Worm (Caenorhabditis elegans) whole organism, L4 larva: ENCODE results near the gene fbxa-171.
"Not testable (repeated sequence)": the region's sequence is repeated elsewhere in the genome, so short reads cannot be mapped to it uniquely, and the experiment has no call there.

Experiments used
- F10B5.3 ChIP-seq: sonication (generic microtip); optimal IDR thresholded peaks from 2 replicates; lab custom pipeline; 2016; ENCODE audit warnings: mild to moderate bottlenecking, missing genetic modification characterization, missing compliant biosample characterization
- F26F4.8 ChIP-seq: fragments of 200-800 bp; sonication (Bioruptor generic); conservative IDR thresholded peaks from 2 replicates; pipeline ENCODE4 v1.3.6; 2022; ENCODE audit warnings: missing genetic modification characterization, missing compliant biosample characterization
- F44E2.7 ChIP-seq: fragments of 200-800 bp; sonication (Bioruptor generic); IDR thresholded peaks from 2 replicates; pipeline ENCODE4 v2.1.2; 2022; ENCODE audit warnings: missing genetic modification characterization, missing compliant biosample characterization
- T20F7.1 ChIP-seq: fragments of 200-800 bp; sonication (Bioruptor generic); optimal IDR thresholded peaks from 2 replicates; lab custom pipeline; 2018; ENCODE audit warnings: mild to moderate bottlenecking, missing genetic modification characterization, missing compliant biosample characterization
- T26A8.4 ChIP-seq: fragments of 200-800 bp; sonication (Bioruptor generic); IDR thresholded peaks from 2 replicates; pipeline ENCODE4 v1.3.6; 2022; ENCODE audit warnings: missing genetic modification characterization, missing compliant biosample characterization
- Y48G9A.11 ChIP-seq: fragments of 200-800 bp; sonication (Bioruptor generic); IDR thresholded peaks from 2 replicates; pipeline ENCODE4 v1.3.6; 2022; ENCODE audit warnings: missing genetic modification reagents, missing genetic modification characterization, missing compliant biosample characterization
- aha-1 ChIP-seq: fragments of 150-350 bp; peaks from one replicate; lab custom pipeline; 2014; ENCODE audit warnings: missing biosample characterization, missing genetic modification characterization
- ama-1 ChIP-seq: fragments of 150-350 bp; optimal IDR thresholded peaks from 2 replicates; lab custom pipeline; 2014; ENCODE audit warnings: inconsistent platforms, mixed read lengths
- attf-4 ChIP-seq: sonication (generic microtip); optimal IDR thresholded peaks from 3 replicates; lab custom pipeline; 2017; ENCODE audit warnings: missing biosample characterization, missing genetic modification characterization
- ceh-20 ChIP-seq: fragments of 200-800 bp; sonication (Bioruptor generic); IDR thresholded peaks from 2 replicates; pipeline ENCODE4 v1.3.6; 2022; ENCODE audit warnings: missing genetic modification reagents, missing genetic modification characterization, missing compliant biosample characterization
- ceh-28 ChIP-seq: fragments of 150-350 bp; optimal IDR thresholded peaks from 2 replicates; lab custom pipeline; 2014; ENCODE audit warnings: missing biosample characterization, missing genetic modification reagents, missing genetic modification characterization
- ceh-44 ChIP-seq: fragments of 200-800 bp; sonication (Bioruptor generic); IDR thresholded peaks from 2 replicates; pipeline ENCODE4 v1.3.6; 2022; ENCODE audit warnings: missing genetic modification reagents, missing genetic modification characterization, missing compliant biosample characterization
- ceh-82 ChIP-seq: sonication (generic microtip); optimal IDR thresholded peaks from 2 replicates; lab custom pipeline; 2017; ENCODE audit warnings: missing biosample characterization, missing genetic modification characterization
- daf-12 ChIP-seq: fragments of 150-350 bp; optimal IDR thresholded peaks from 2 replicates; lab custom pipeline; 2014; ENCODE audit warnings: missing biosample characterization, missing genetic modification reagents, missing genetic modification characterization
- daf-8 ChIP-seq: fragments of 200-800 bp; sonication (Bioruptor generic); IDR thresholded peaks from 2 replicates; pipeline ENCODE4 v1.3.6; 2022; ENCODE audit warnings: missing genetic modification characterization, missing compliant biosample characterization
- dmd-8 ChIP-seq: fragments of 200-800 bp; sonication (Bioruptor generic); IDR thresholded peaks from 2 replicates; pipeline ENCODE4 v1.3.6; 2022; ENCODE audit warnings: missing genetic modification characterization, missing compliant biosample characterization
- fos-1 ChIP-seq: fragments of 150-350 bp; optimal IDR thresholded peaks from 2 replicates; lab custom pipeline; 2014; ENCODE audit warnings: missing biosample characterization, missing genetic modification characterization
- jun-1 ChIP-seq: fragments of 150-350 bp; optimal IDR thresholded peaks from 2 replicates; lab custom pipeline; 2014; ENCODE audit warnings: missing biosample characterization, missing genetic modification reagents, missing genetic modification characterization
- lin-1 ChIP-seq: fragments of 200-800 bp; sonication (Bioruptor generic); IDR thresholded peaks from 2 replicates; pipeline ENCODE4 v1.3.6; 2022; ENCODE audit warnings: missing genetic modification reagents, missing genetic modification characterization, missing compliant biosample characterization
- lin-13 ChIP-seq: fragments of 150-350 bp; optimal IDR thresholded peaks from 2 replicates; lab custom pipeline; 2014; ENCODE audit warnings: missing biosample characterization, missing genetic modification reagents, missing genetic modification characterization
- lin-15B ChIP-seq: fragments of 150-350 bp; sonication (generic microtip); optimal IDR thresholded peaks from 3 replicates; lab custom pipeline; 2014; ENCODE audit warnings: missing biosample characterization, missing genetic modification characterization
- lin-38 ChIP-seq: fragments of 200-800 bp; sonication (Bioruptor generic); IDR thresholded peaks from 2 replicates; pipeline ENCODE4 v1.3.6; 2022; ENCODE audit warnings: missing genetic modification reagents, missing genetic modification characterization, missing compliant biosample characterization
- lir-3 ChIP-seq: sonication (generic microtip); optimal IDR thresholded peaks from 2 replicates; lab custom pipeline; 2016; ENCODE audit warnings: mild to moderate bottlenecking, missing genetic modification characterization, missing compliant biosample characterization
- madf-5 ChIP-seq, 2 experiments: fragments of 200-800 bp; sonication (Bioruptor generic); IDR thresholded peaks; 2 replicates each; pipeline ENCODE4 v1.3.6; 2022; ENCODE audit warnings: missing compliant biosample characterization in 2 of 2, missing genetic modification characterization in 2 of 2
- madf-9 ChIP-seq: fragments of 200-800 bp; sonication (Bioruptor generic); conservative IDR thresholded peaks from 2 replicates; pipeline ENCODE4 v1.3.6; 2022; ENCODE audit warnings: missing genetic modification reagents, missing genetic modification characterization, missing compliant biosample characterization
- nhr-102 ChIP-seq: sonication (generic microtip); optimal IDR thresholded peaks from 2 replicates; lab custom pipeline; 2016; ENCODE audit warnings: mild to moderate bottlenecking, missing genetic modification characterization, moderate library complexity, missing compliant biosample characterization
- nhr-28 ChIP-seq: fragments of 150-350 bp; optimal IDR thresholded peaks from 2 replicates; lab custom pipeline; 2014; ENCODE audit warnings: missing biosample characterization, missing genetic modification characterization
- nhr-42 ChIP-seq: fragments of 200-800 bp; sonication (Bioruptor generic); IDR thresholded peaks from 2 replicates; pipeline ENCODE4 v1.3.6; 2022; ENCODE audit warnings: missing genetic modification characterization, missing compliant biosample characterization
- nhr-6 ChIP-seq: fragments of 150-350 bp; optimal IDR thresholded peaks from 2 replicates; lab custom pipeline; 2014; ENCODE audit warnings: missing biosample characterization, missing genetic modification characterization
- nhr-76 ChIP-seq: fragments of 150-350 bp; optimal IDR thresholded peaks from 2 replicates; lab custom pipeline; 2014; ENCODE audit warnings: missing biosample characterization, missing genetic modification characterization
- pha-4 ChIP-seq, 2 experiments: fragments of 150-350 bp in 1 of 2; fragments of 200-800 bp in 1 of 2; sonication (Bioruptor generic) in 1 of 2; IDR thresholded peaks in 1 of 2; optimal IDR thresholded peaks in 1 of 2; 2 replicates each; pipeline versions ENCODE4 v1.3.6 to Lab custom; 2014 to 2022; ENCODE audit warnings: missing genetic modification characterization in 2 of 2, missing genetic modification reagents in 2 of 2, missing biosample characterization in 1 of 2, missing compliant biosample characterization in 1 of 2
- set-16 ChIP-seq: fragments of 200-800 bp; sonication (Bioruptor generic); IDR thresholded peaks from 2 replicates; pipeline ENCODE4 v1.3.6; 2022; ENCODE audit warnings: missing genetic modification reagents, missing genetic modification characterization, missing compliant biosample characterization
- spr-1 ChIP-seq: sonication (generic microtip); optimal IDR thresholded peaks from 2 replicates; lab custom pipeline; 2016; ENCODE audit warnings: mild to moderate bottlenecking, missing genetic modification characterization, missing compliant biosample characterization
- spr-3 ChIP-seq: fragments of 200-800 bp; sonication (Bioruptor generic); optimal IDR thresholded peaks from 2 replicates; lab custom pipeline; 2018; ENCODE audit warnings: mild to moderate bottlenecking, missing genetic modification characterization, missing compliant biosample characterization
- tra-1 ChIP-seq: fragments of 200-800 bp; sonication (Bioruptor generic); IDR thresholded peaks from 2 replicates; pipeline ENCODE4 v1.3.6; 2022; ENCODE audit warnings: missing genetic modification reagents, missing genetic modification characterization, missing compliant biosample characterization
- unc-62 ChIP-seq, 3 experiments: fragments of 150-350 bp in 1 of 3; sonication (generic microtip); optimal IDR thresholded peaks in 2 of 3; peaks in 1 of 3; 1 replicate in 1 of 3; 2 replicates in 2 of 3; lab custom pipeline; 2014 to 2017; ENCODE audit warnings: missing biosample characterization in 3 of 3, missing genetic modification characterization in 3 of 3, missing genetic modification reagents in 3 of 3, missing genotype in 1 of 3
- zag-1 ChIP-seq: fragments of 150-350 bp; optimal IDR thresholded peaks from 2 replicates; lab custom pipeline; 2014; ENCODE audit warnings: missing biosample characterization, missing genetic modification characterization
- zfp-2 ChIP-seq: sonication (generic microtip); optimal IDR thresholded peaks from 2 replicates; lab custom pipeline; 2016; ENCODE audit warnings: mild to moderate bottlenecking, missing genetic modification characterization, missing compliant biosample characterization
- zfp-3 ChIP-seq: fragments of 200-800 bp; sonication (Bioruptor generic); conservative IDR thresholded peaks from 2 replicates; pipeline ENCODE4 v1.3.6; 2022; ENCODE audit warnings: missing genetic modification reagents, missing genetic modification characterization, missing compliant biosample characterization
- ztf-11 ChIP-seq: fragments of 150-350 bp; optimal IDR thresholded peaks from 2 replicates; lab custom pipeline; 2014; ENCODE audit warnings: missing biosample characterization, missing genetic modification characterization

The fbxa-171 gene

DNA sequence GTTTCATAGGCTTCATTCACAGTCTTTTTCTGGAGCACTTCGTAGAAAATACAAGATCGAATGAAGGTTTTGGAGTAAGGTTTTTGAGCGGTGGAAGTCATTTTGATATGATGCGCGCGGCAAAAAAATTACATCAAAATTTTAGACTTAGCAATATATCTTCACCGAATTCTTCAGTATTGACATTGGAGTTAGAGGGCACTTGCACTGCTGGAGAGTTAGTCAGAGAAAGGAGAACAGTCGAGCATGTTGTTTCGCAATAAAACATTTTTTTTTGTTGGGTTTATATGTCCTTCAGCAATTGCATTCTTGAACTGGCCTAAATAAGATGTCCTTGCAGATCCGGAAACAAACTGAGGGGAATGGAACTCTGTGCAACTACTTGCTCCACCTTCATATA is at the start of gene fbxa-171:
fbxa-171 (minus strand) TSS at position 101 of the 400 bp plus-strand sequence.
- no peak for TF ChIP-seq Y48G9A.11 (GFP tag; lab: Robert Waterston, UW)
- TF ChIP-seq F44E2.7 = no peak
- no peak for TF ChIP-seq lin-1 (GFP tag; lab: Robert Waterston, UW)
- no peak for TF ChIP-seq lin-15B
- TF ChIP-seq ceh-82 (tag; lab: Kevin White, UChicago) = no peak
- TF ChIP-seq lin-38 (GFP tag; lab: Robert Waterston, UW) = no peak
- no peak for TF ChIP-seq unc-62 (GFP tag; optimal IDR thresholded peaks at IDR 0.05 in 1 of 2; lab: Kevin White, UChicago)
- TF ChIP-seq unc-62 (tag; optimal IDR thresholded peaks at IDR 0.05; lab: Kevin White, UChicago) = no peak
- TF ChIP-seq nhr-76 (tag; lab: Kevin White, UChicago) = no peak
- TF ChIP-seq ama-1 (lab: Kevin White, UChicago) = no peak
- no peak for TF ChIP-seq daf-12 (tag; lab: Kevin White, UChicago)
- TF ChIP-seq dmd-8 (GFP tag; lab: Robert Waterston, UW) = no peak
- TF ChIP-seq lir-3 (tag; lab: Kevin White, UChicago) = no peak
- TF ChIP-seq aha-1 (tag; lab: Kevin White, UChicago) = no peak
- TF ChIP-seq set-16 = no peak
- no peak for TF ChIP-seq ceh-44 (GFP tag; lab: Robert Waterston, UW)
- no peak for TF ChIP-seq madf-9 (GFP tag; lab: Robert Waterston, UW)
- TF ChIP-seq zag-1 (tag; lab: Kevin White, UChicago) = no peak
- no peak for TF ChIP-seq ceh-20 (GFP tag; lab: Robert Waterston, UW)

DNA sequence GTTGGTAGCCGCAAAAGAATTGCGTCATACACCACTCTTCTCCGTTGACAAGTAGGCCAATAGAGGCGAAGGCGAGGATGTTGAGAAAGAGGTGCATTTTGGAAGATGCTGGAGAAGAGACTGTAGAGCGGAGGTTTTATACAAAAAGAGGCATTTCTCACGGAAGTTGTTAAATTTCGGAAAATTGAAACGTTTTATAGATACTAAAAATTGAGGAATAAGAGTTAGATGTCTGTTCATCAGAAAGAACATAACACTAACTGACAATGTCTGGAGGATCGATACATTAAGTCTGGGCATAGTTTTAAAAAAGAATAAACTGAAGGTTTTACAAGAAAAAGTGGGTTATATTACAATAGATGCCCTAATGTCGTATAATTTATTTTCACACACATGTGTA is 48.4 kb upstream of the fbxa-171 start, which contains the start of gene Y6G8.14:
Y6G8.14 (minus strand) TSS at position 101 of the 400 bp plus-strand sequence.
- no peak for TF ChIP-seq T26A8.4

DNA sequence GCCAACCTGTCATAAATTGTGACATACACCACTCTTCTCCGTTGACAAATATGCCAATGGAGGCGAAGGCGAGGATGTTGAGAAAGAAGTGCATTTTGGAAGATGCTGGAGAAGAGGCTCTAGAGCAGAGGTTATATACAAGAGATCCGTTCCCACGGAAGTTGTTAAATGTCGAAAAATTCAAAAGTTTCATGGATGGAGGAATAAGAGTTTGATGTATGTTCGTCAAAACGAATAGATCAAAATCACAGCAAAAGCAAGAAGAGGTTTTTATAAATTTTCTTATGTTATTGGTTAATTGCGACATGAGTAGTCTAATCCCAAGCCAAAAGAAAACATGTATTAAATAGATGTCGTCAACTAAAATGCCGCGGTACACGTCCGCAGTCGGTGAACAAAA is 44.7 kb upstream of the fbxa-171 start, which contains the start of gene Y6G8.15:
Y6G8.15 (minus strand) TSS at position 101 of the 400 bp plus-strand sequence.
- TF ChIP-seq T26A8.4; F10B5.3 (tag; lab: Kevin White, UChicago); nhr-42 (GFP tag; lab: Robert Waterston, UW): not testable (repeated sequence)

DNA sequence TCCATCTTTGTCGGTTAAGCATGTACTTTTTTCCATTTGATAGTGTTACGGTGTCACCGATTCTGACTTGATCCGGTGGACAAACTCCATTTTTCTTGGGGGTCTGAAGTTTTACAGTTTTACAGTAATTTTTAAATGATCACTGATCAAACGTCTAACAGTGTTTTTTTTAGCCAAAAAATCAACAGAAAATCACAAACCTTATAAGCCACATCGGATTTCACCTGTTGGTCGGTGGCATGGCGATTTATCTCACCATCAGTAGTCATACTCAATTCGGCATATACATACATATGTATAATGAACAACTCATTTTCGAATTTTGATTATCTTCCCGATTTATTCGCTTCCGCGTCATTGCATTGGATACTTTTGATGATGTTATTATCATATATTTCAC is 42.0 kb upstream of the fbxa-171 start, which contains the start of gene srz-91:
srz-91 (plus strand) TSS at position 301 of the 400 bp plus-strand sequence.
- no peak for TF ChIP-seq tra-1 (GFP tag; lab: Robert Waterston, UW)

DNA sequence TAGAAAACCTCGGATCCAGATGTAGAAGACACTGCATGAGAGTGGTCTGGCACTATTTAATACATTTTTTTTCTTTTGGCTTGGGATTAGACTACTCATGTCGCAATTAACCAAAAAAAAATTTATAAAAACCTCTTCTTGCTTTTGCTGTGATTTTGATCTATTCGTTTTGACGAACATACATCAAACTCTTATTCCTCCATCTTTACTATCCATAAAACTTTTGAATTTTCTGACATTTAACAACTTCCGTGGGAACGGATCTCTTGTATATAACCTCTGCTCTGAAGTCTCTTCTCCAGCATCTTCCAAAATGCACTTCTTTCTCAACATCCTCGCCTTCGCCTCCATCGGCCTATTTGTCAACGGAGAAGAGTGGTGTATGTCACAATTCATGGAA is 40.2 kb upstream of the fbxa-171 start, which contains the start of gene Y6G8.16:
Y6G8.16 (plus strand) TSS at position 301 of the 400 bp plus-strand sequence.
- TF ChIP-seq daf-8 (GFP tag; lab: Robert Waterston, UW); lin-15B; lin-13 (GFP tag; lab: Kevin White, UChicago): not testable (repeated sequence)
- TF ChIP-seq, all 104 proteins: peak for 0; not testable (repeated sequence) for 104

DNA sequence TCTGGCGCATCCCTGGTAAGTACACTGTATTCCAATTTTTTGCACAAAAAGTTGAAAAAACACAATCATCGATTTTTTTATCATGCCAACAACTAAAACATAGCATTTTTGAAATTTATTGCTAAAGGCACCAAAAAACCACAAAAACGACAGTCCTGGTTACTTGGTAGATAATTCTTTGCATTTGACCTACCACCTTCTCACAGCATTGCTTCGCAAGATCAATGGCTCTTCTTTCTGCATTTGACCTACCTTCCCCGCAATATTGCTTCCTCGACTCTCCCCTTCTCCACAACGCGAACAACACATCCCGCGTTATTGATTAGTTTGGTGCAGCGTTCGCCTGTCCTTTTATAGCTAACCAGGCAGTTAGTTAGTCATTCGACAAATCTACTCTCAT is 35.7 kb upstream of the fbxa-171 start, which contains the start of gene ztf-25:
ztf-25 (plus strand) TSS at position 301 of the 400 bp plus-strand sequence.
- TF ChIP-seq nhr-42 (GFP tag; lab: Robert Waterston, UW) (no peak), spr-1 (tag; lab: Kevin White, UChicago) (no peak), nhr-102 (no peak), zfp-2 (tag; lab: Kevin White, UChicago) (no peak), fos-1 (no peak), pha-4 (GFP tag; IDR thresholded peaks at IDR 0.05; lab: Robert Waterston, UW) (no peak), pha-4 (tag; optimal IDR thresholded peaks at IDR 0.05; lab: Kevin White, UChicago) (no peak), attf-4 (tag; lab: Kevin White, UChicago) (no peak), nhr-28 (tag; lab: Kevin White, UChicago) (no peak), nhr-6 (no peak), ztf-11 (tag; lab: Kevin White, UChicago) (no peak), T20F7.1 (no peak), madf-5 (GFP tag; IDR thresholded peaks at IDR 0.05; lab: Robert Waterston, UW) (no peak), ceh-28 (tag; lab: Kevin White, UChicago) (no peak), lin-1 (GFP tag; lab: Robert Waterston, UW) (no peak), jun-1 (tag; lab: Kevin White, UChicago) (no peak), aha-1 (tag; lab: Kevin White, UChicago) (no peak), zfp-3 (GFP tag; lab: Robert Waterston, UW) (no peak), set-16 (no peak), spr-3 (GFP tag; lab: Kevin White, UChicago) (no peak), F26F4.8 (GFP tag; lab: Robert Waterston, UW) (no peak)
